Fruit fly (Drosophila melanogaster) whole organism, embryonic: ENCODE results near the gene RunxB.

Source experiments
- ATbp ChIP-seq: fragments of 200-800 bp; sonication (Bioruptor generic); optimal IDR thresholded peaks from 2 replicates; lab custom pipeline; 2017; ENCODE audit warnings: missing biosample characterization, mild to moderate bottlenecking, missing genetic modification characterization, missing genetic modification reagents
- Atf3 ChIP-seq: fragments of 200-800 bp; sonication (Bioruptor generic); optimal IDR thresholded peaks from 3 replicates; lab custom pipeline; 2016; ENCODE audit warnings: missing biosample characterization, missing genetic modification characterization
- BtbVII ChIP-seq: fragments of 200-800 bp; sonication (Bioruptor generic); optimal IDR thresholded peaks from 3 replicates; lab custom pipeline; 2017; ENCODE audit warnings: missing biosample characterization, mild to moderate bottlenecking, missing genetic modification characterization
- CG11456 ChIP-seq: fragments of 200-800 bp; sonication (Bioruptor generic); IDR thresholded peaks from 3 replicates; pipeline ENCODE4 v1.3.6; 2022; ENCODE audit warnings: missing biosample characterization, missing genetic modification characterization
- CG12155 ChIP-seq: fragments of 200-800 bp; sonication (Bioruptor generic); optimal IDR thresholded peaks from 3 replicates; lab custom pipeline; 2016; ENCODE audit warnings: missing biosample characterization, missing genetic modification characterization
- CG12769 ChIP-seq: fragments of 200-800 bp; sonication (Bioruptor generic); optimal IDR thresholded peaks from 2 replicates; lab custom pipeline; 2019; ENCODE audit warnings: missing biosample characterization, mild to moderate bottlenecking, missing genetic modification characterization, moderate library complexity
- CG13624 ChIP-seq: fragments of 200-800 bp; sonication (Bioruptor generic); optimal IDR thresholded peaks from 2 replicates; lab custom pipeline; 2016; ENCODE audit warnings: missing biosample characterization, missing genetic modification characterization
- CG15073 ChIP-seq: fragments of 200-800 bp; sonication (Bioruptor generic); optimal IDR thresholded peaks from 2 replicates; lab custom pipeline; 2016; ENCODE audit warnings: missing biosample characterization, missing genetic modification characterization
- CG15514 ChIP-seq: fragments of 200-800 bp; sonication (Bioruptor generic); optimal IDR thresholded peaks from 3 replicates; lab custom pipeline; 2017; ENCODE audit warnings: missing biosample characterization, missing genetic modification characterization, mild to moderate bottlenecking, moderate library complexity, missing genetic modification reagents
- CG17361 ChIP-seq: fragments of 200-800 bp; sonication (Bioruptor generic); IDR thresholded peaks from 3 replicates; pipeline ENCODE4 v1.3.6; 2022; ENCODE audit warnings: missing biosample characterization, missing genetic modification characterization
- CG17802 ChIP-seq: fragments of 200-800 bp; sonication (Bioruptor generic); optimal IDR thresholded peaks from 2 replicates; lab custom pipeline; 2018; ENCODE audit warnings: missing biosample characterization, mild to moderate bottlenecking, missing genetic modification characterization, moderate library complexity
- CG17829 ChIP-seq: fragments of 200-800 bp; optimal IDR thresholded peaks from 2 replicates; lab custom pipeline; 2019; ENCODE audit warnings: missing biosample characterization, mild to moderate bottlenecking, missing genetic modification characterization, moderate library complexity
- CG2116 ChIP-seq: fragments of 200-800 bp; sonication (Bioruptor generic); optimal IDR thresholded peaks from 3 replicates; lab custom pipeline; 2018; ENCODE audit warnings: missing biosample characterization, mild to moderate bottlenecking, missing genetic modification characterization
- CG2129 ChIP-seq: fragments of 200-800 bp; sonication (Bioruptor generic); IDR thresholded peaks from 2 replicates; pipeline ENCODE4 v1.3.6; 2022; ENCODE audit warnings: missing biosample characterization, missing genetic modification characterization; ENCODE audit not compliant: partially characterized antibody
- CG2678 ChIP-seq: fragments of 200-800 bp; sonication (Bioruptor generic); optimal IDR thresholded peaks from 3 replicates; lab custom pipeline; 2019; ENCODE audit warnings: missing biosample characterization, mild to moderate bottlenecking, missing genetic modification characterization, moderate library complexity
- CG2875 ChIP-seq: fragments of 200-800 bp; sonication (Bioruptor generic); optimal IDR thresholded peaks from 2 replicates; lab custom pipeline; 2017; ENCODE audit warnings: missing biosample characterization, mild to moderate bottlenecking, missing genetic modification characterization, missing genetic modification reagents
- CG7987 ChIP-seq: fragments of 200-800 bp; sonication (Bioruptor generic); optimal IDR thresholded peaks from 2 replicates; lab custom pipeline; 2018; ENCODE audit warnings: missing biosample characterization, mild to moderate bottlenecking, missing genetic modification characterization, moderate library complexity
- CG9817 ChIP-seq: fragments of 200-800 bp; sonication (Bioruptor generic); optimal IDR thresholded peaks from 2 replicates; lab custom pipeline; 2018; ENCODE audit warnings: missing biosample characterization, mild to moderate bottlenecking, missing genetic modification characterization, moderate library complexity
- Doc2 ChIP-seq: fragments of 200-800 bp; sonication (Bioruptor generic); IDR thresholded peaks from 2 replicates; pipeline ENCODE4 v1.3.6; 2022; ENCODE audit warnings: missing biosample characterization, missing genetic modification characterization
- H15 ChIP-seq: fragments of 200-800 bp; sonication (Bioruptor generic); IDR thresholded peaks from 3 replicates; pipeline ENCODE4 v1.3.6; 2022; ENCODE audit warnings: missing biosample characterization, missing genetic modification characterization
- H2.0 ChIP-seq: fragments of 200-800 bp; sonication (Bioruptor generic); IDR thresholded peaks from 2 replicates; pipeline ENCODE4 v1.3.6; 2022; ENCODE audit warnings: missing biosample characterization, missing genetic modification characterization
- HmgD ChIP-seq: fragments of 200-800 bp; sonication (Bioruptor generic); optimal IDR thresholded peaks from 3 replicates; lab custom pipeline; 2016; ENCODE audit warnings: missing biosample characterization, missing genetic modification characterization
- Jarid2 ChIP-seq: fragments of 200-800 bp; sonication (Bioruptor generic); optimal IDR thresholded peaks from 3 replicates; lab custom pipeline; 2017; ENCODE audit warnings: mild to moderate bottlenecking, missing biosample characterization, missing genetic modification reagents, missing genetic modification characterization
- Lim3 ChIP-seq: fragments of 200-800 bp; sonication (Bioruptor generic); IDR thresholded peaks from 2 replicates; pipeline ENCODE4 v1.3.6; 2022; ENCODE audit warnings: missing biosample characterization, missing genetic modification characterization
- Max ChIP-seq: fragments of 200-800 bp; sonication (Bioruptor generic); optimal IDR thresholded peaks from 2 replicates; lab custom pipeline; 2016; ENCODE audit warnings: missing biosample characterization, mild to moderate bottlenecking, missing genetic modification characterization
- Oli ChIP-seq: fragments of 200-800 bp; sonication (Bioruptor generic); optimal IDR thresholded peaks from 2 replicates; lab custom pipeline; 2018; ENCODE audit warnings: missing biosample characterization, mild to moderate bottlenecking, missing genetic modification characterization, moderate library complexity
- Rx ChIP-seq: fragments of 200-800 bp; sonication (Bioruptor generic); IDR thresholded peaks from 2 replicates; pipeline ENCODE4 v1.3.6; 2022; ENCODE audit warnings: missing biosample characterization, missing genetic modification characterization
- Spps ChIP-seq: fragments of 200-800 bp; sonication (Bioruptor generic); optimal IDR thresholded peaks from 2 replicates; lab custom pipeline; 2018; ENCODE audit warnings: missing biosample characterization, mild to moderate bottlenecking, missing genetic modification characterization
- Xbp1 ChIP-seq: fragments of 200-800 bp; sonication (Bioruptor generic); optimal IDR thresholded peaks from 3 replicates; lab custom pipeline; 2016; ENCODE audit warnings: missing biosample characterization, mild to moderate bottlenecking, missing genetic modification characterization
- chn ChIP-seq: fragments of 200-800 bp; sonication (Bioruptor generic); optimal IDR thresholded peaks from 2 replicates; lab custom pipeline; 2016; ENCODE audit warnings: missing biosample characterization, missing genetic modification characterization
- dysf ChIP-seq: fragments of 200-800 bp; sonication (Bioruptor generic); IDR thresholded peaks from 3 replicates; pipeline ENCODE4 v1.3.6; 2022; ENCODE audit warnings: missing biosample characterization, missing genetic modification characterization
- fd96Cb ChIP-seq: fragments of 200-800 bp; sonication (Bioruptor generic); optimal IDR thresholded peaks from 2 replicates; lab custom pipeline; 2018; ENCODE audit warnings: missing biosample characterization, mild to moderate bottlenecking, missing genetic modification characterization, moderate library complexity
- gce ChIP-seq: fragments of 200-800 bp; sonication (Bioruptor generic); IDR thresholded peaks from 3 replicates; pipeline ENCODE4 v1.3.6; 2022; ENCODE audit warnings: missing biosample characterization, missing genetic modification characterization
- inv ChIP-seq: fragments of 200-800 bp; sonication (Bioruptor generic); IDR thresholded peaks from 2 replicates; pipeline ENCODE4 v1.3.6; 2022; ENCODE audit warnings: missing biosample characterization, missing genetic modification characterization; ENCODE audit not compliant: partially characterized antibody
- jing ChIP-seq: fragments of 200-800 bp; sonication (Bioruptor generic); optimal IDR thresholded peaks from 2 replicates; lab custom pipeline; 2018; ENCODE audit warnings: missing biosample characterization, mild to moderate bottlenecking, missing genetic modification characterization
- kay ChIP-seq: fragments of 200-800 bp; sonication (Bioruptor generic); optimal IDR thresholded peaks from 2 replicates; lab custom pipeline; 2016; ENCODE audit warnings: missing biosample characterization, missing genetic modification characterization
- maf-S ChIP-seq: fragments of 200-800 bp; sonication (Bioruptor generic); optimal IDR thresholded peaks from 2 replicates; lab custom pipeline; 2016; ENCODE audit warnings: missing biosample characterization, missing genetic modification characterization
- mld ChIP-seq: fragments of 200-800 bp; sonication (Bioruptor generic); IDR thresholded peaks from 3 replicates; pipeline ENCODE4 v1.3.6; 2022; ENCODE audit warnings: missing biosample characterization, missing genetic modification characterization; ENCODE audit not compliant: partially characterized antibody
- nerfin-2 ChIP-seq: fragments of 200-800 bp; sonication (Bioruptor generic); IDR thresholded peaks from 2 replicates; pipeline ENCODE4 v1.3.6; 2022; ENCODE audit warnings: missing biosample characterization, missing genetic modification characterization; ENCODE audit not compliant: partially characterized antibody
- odd ChIP-seq: fragments of 200-800 bp; sonication (Bioruptor generic); optimal IDR thresholded peaks from 2 replicates; lab custom pipeline; 2017; ENCODE audit warnings: missing biosample characterization, mild to moderate bottlenecking, missing genetic modification characterization
- pzg ChIP-seq: fragments of 200-800 bp; sonication (Bioruptor generic); optimal IDR thresholded peaks from 3 replicates; lab custom pipeline; 2018; ENCODE audit warnings: missing biosample characterization, mild to moderate bottlenecking, missing genetic modification characterization, moderate library complexity
- run ChIP-seq: fragments of 200-800 bp; sonication (Bioruptor generic); optimal IDR thresholded peaks from 3 replicates; lab custom pipeline; 2018; ENCODE audit warnings: missing biosample characterization, mild to moderate bottlenecking, missing genetic modification characterization
- sisA ChIP-seq: fragments of 200-800 bp; sonication (Bioruptor generic); IDR thresholded peaks from 2 replicates; pipeline ENCODE4 v1.3.6; 2022; ENCODE audit warnings: missing biosample characterization, missing genetic modification characterization
- slou ChIP-seq: fragments of 200-800 bp; sonication (Bioruptor generic); optimal IDR thresholded peaks from 3 replicates; lab custom pipeline; 2016; ENCODE audit warnings: missing biosample characterization, missing genetic modification characterization
- sqz ChIP-seq: fragments of 200-800 bp; sonication (Bioruptor generic); optimal IDR thresholded peaks from 3 replicates; lab custom pipeline; 2018; ENCODE audit warnings: missing biosample characterization, mild to moderate bottlenecking, missing genetic modification characterization
- ssp ChIP-seq: fragments of 200-800 bp; sonication (Bioruptor generic); IDR thresholded peaks from 2 replicates; pipeline ENCODE4 v1.3.6; 2022; ENCODE audit warnings: missing biosample characterization, missing genetic modification characterization
- sug ChIP-seq: fragments of 200-800 bp; optimal IDR thresholded peaks from 2 replicates; lab custom pipeline; 2019; ENCODE audit warnings: missing biosample characterization, mild to moderate bottlenecking, missing genetic modification characterization, moderate library complexity
- toy ChIP-seq: fragments of 200-800 bp; sonication (Bioruptor generic); IDR thresholded peaks from 2 replicates; pipeline ENCODE4 v1.3.6; 2022; ENCODE audit warnings: missing biosample characterization, missing genetic modification characterization
- trem ChIP-seq: fragments of 200-800 bp; optimal IDR thresholded peaks from 3 replicates; lab custom pipeline; 2019; ENCODE audit warnings: missing biosample characterization, mild to moderate bottlenecking, missing genetic modification characterization, moderate library complexity
- vnd ChIP-seq: fragments of 200-800 bp; sonication (Bioruptor generic); IDR thresholded peaks from 3 replicates; pipeline ENCODE4 v1.3.6; 2022; ENCODE audit warnings: missing biosample characterization, missing genetic modification characterization; ENCODE audit not compliant: partially characterized antibody

Gene RunxB

DNA sequence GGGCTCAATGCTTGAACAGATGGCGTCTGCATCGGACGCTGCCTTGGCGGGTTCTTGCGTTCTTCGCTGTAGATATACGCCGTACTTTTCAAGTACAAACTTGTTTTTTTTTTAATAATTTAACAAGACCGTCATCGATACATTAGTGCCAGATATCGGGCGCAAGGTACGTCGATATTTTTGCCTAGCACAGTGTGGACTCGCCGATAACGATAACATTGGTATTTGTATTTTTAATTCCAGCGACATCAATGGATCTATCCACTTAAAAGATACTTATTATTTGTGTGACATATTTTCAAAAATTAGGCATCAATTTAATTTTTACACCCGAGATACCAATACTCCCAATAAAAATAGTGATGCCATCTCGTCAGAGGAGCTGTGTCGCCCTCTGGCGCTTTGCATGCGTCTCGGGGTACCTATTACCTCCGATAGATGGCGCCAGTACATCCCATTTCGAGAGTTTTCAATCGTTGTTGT, 13.5 kb upstream of the RunxB start, which contains the start of gene Tak1 (continued):
- TF ChIP-seq CG13624 (GFP tag; lab: Kevin White, UChicago) (peak; percentile 59), Spps (tag; lab: Kevin White, UChicago) (no peak), toy (GFP tag; lab: Robert Waterston, UW) (no peak), CG7987 (peak; percentile 47), Jarid2 (GFP tag; lab: Kevin White, UChicago) (peak; percentile 36), fd96Cb (peak; percentile 21), chn (GFP tag; lab: Kevin White, UChicago) (peak; percentile 3), Max (GFP tag; lab: Kevin White, UChicago) (peak; percentile 30), inv (GFP tag; lab: Robert Waterston, UW) (peak; percentile 59), H2.0 (GFP tag; lab: Robert Waterston, UW) (peak; percentile 64), mld (peak; percentile 70), CG12155 (GFP tag; lab: Kevin White, UChicago) (peak; percentile 30), H15 (peak; percentile 48; the same call in 1 of the 3 replicates), sisA (peak; percentile 56), run (tag; lab: Kevin White, UChicago) (no peak), CG17361 (peak; percentile 41; the same call in 2 of the 3 replicates), Atf3 (GFP tag; lab: Kevin White, UChicago) (peak; percentile 23), sug (peak; percentile 60), CG2678 (peak; percentile 34), slou (GFP tag; lab: Kevin White, UChicago) (no peak), ATbp (GFP tag; lab: Kevin White, UChicago) (no peak), Xbp1 (GFP tag; lab: Kevin White, UChicago) (peak; percentile 77), CG15514 (GFP tag; lab: Kevin White, UChicago) (peak; percentile 52), trem (tag; lab: Kevin White, UChicago) (peak; percentile 70), gce (GFP tag; lab: Robert Waterston, UW) (no peak), CG2116 (GFP tag; lab: Kevin White, UChicago) (peak; percentile 90), BtbVII (GFP tag; lab: Kevin White, UChicago) (no peak), ssp (GFP tag; lab: Robert Waterston, UW) (peak; percentile 38), CG15073 (GFP tag; lab: Kevin White, UChicago) (no peak), Oli (tag; lab: Kevin White, UChicago) (peak; percentile 18), CG2129 (0 out of 2 replicates have a peak, but pooled peaks have one; percentile 19), dysf (GFP tag; lab: Robert Waterston, UW) (peak; percentile 69; the same call in 2 of the 3 replicates), CG12769 (tag; lab: Kevin White, UChicago) (peak; percentile 54), nerfin-2 (peak; percentile 85), pzg (GFP tag; lab: Kevin White, UChicago) (peak; percentile 63), odd (no peak), CG9817 (tag; lab: Kevin White, UChicago) (peak; percentile 68), Doc2 (no peak), jing (GFP tag; lab: Kevin White, UChicago) (peak; percentile 26), maf-S (peak; percentile 59), kay (GFP tag; lab: Kevin White, UChicago) (no peak), CG2875 (GFP tag; lab: Kevin White, UChicago) (peak; percentile 20), CG11456 (GFP tag; lab: Robert Waterston, UW) (peak; percentile 89), Rx (GFP tag; lab: Robert Waterston, UW) (peak; percentile 42; the same call in 1 of the 2 replicates), sqz (GFP tag; lab: Kevin White, UChicago) (peak; percentile 45), HmgD (GFP tag; lab: Kevin White, UChicago) (peak; percentile 19), CG17829 (tag; lab: Kevin White, UChicago) (peak; percentile 60), Lim3 (GFP tag; lab: Robert Waterston, UW) (no peak), vnd (GFP tag; lab: Robert Waterston, UW) (peak; percentile 77), CG17802 (tag; lab: Kevin White, UChicago) (peak; percentile 89)
